Fruit fly (Drosophila melanogaster) whole organism, embryonic: ENCODE measurements around the gene Srg3.

Source experiments
- Atf-2 ChIP-seq: fragments of 200-800 bp; sonication (Bioruptor generic); optimal IDR thresholded peaks from 2 replicates; lab custom pipeline; 2016; ENCODE audit warnings: missing biosample characterization, missing genetic modification characterization
- Bteb2 ChIP-seq: fragments of 200-800 bp; sonication (Bioruptor generic); optimal IDR thresholded peaks from 2 replicates; lab custom pipeline; 2016; ENCODE audit warnings: missing biosample characterization, missing genetic modification characterization
- CG10654 ChIP-seq: fragments of 200-800 bp; sonication (Bioruptor generic); optimal IDR thresholded peaks from 2 replicates; lab custom pipeline; 2016; ENCODE audit warnings: missing biosample characterization, missing genetic modification characterization
- CG12236 ChIP-seq: fragments of 200-800 bp; sonication (Bioruptor generic); optimal IDR thresholded peaks from 2 replicates; lab custom pipeline; 2016; ENCODE audit warnings: missing biosample characterization, missing genetic modification characterization
- CG1233 ChIP-seq: fragments of 200-800 bp; sonication (Bioruptor generic); optimal IDR thresholded peaks from 4 replicates; lab custom pipeline; 2018; ENCODE audit warnings: missing biosample characterization, mild to moderate bottlenecking, missing genetic modification characterization
- CG13296 ChIP-seq: fragments of 200-800 bp; sonication (Bioruptor generic); optimal IDR thresholded peaks from 3 replicates; lab custom pipeline; 2018; ENCODE audit warnings: missing biosample characterization, mild to moderate bottlenecking, missing genetic modification characterization
- CG15479 ChIP-seq: fragments of 200-800 bp; sonication (Bioruptor generic); optimal IDR thresholded peaks from 3 replicates; lab custom pipeline; 2019; ENCODE audit warnings: missing biosample characterization, mild to moderate bottlenecking, missing genetic modification characterization, moderate library complexity
- CG16779 ChIP-seq: fragments of 200-800 bp; sonication (Bioruptor generic); IDR thresholded peaks from 2 replicates; pipeline ENCODE4 v1.3.6; 2022; ENCODE audit warnings: missing biosample characterization, missing genetic modification characterization
- CG17385 ChIP-seq: fragments of 200-800 bp; sonication (Bioruptor generic); optimal IDR thresholded peaks from 3 replicates; lab custom pipeline; 2018; ENCODE audit warnings: missing biosample characterization, mild to moderate bottlenecking, missing genetic modification characterization
- CG1792 ChIP-seq: fragments of 200-800 bp; sonication (Bioruptor generic); optimal IDR thresholded peaks from 2 replicates; lab custom pipeline; 2016; ENCODE audit warnings: missing biosample characterization, missing genetic modification characterization
- CG1832 ChIP-seq: fragments of 200-800 bp; sonication (Bioruptor generic); optimal IDR thresholded peaks from 2 replicates; lab custom pipeline; 2017; ENCODE audit warnings: missing biosample characterization, mild to moderate bottlenecking, missing genetic modification characterization, inconsistent platforms
- CG2202 ChIP-seq: fragments of 200-800 bp; sonication (Bioruptor generic); optimal IDR thresholded peaks from 2 replicates; lab custom pipeline; 2018; ENCODE audit warnings: missing biosample characterization, mild to moderate bottlenecking, missing genetic modification characterization
- CG31365 ChIP-seq: fragments of 200-800 bp; sonication (Bioruptor generic); optimal IDR thresholded peaks from 2 replicates; lab custom pipeline; 2018; ENCODE audit warnings: missing biosample characterization, mild to moderate bottlenecking, missing genetic modification characterization
- CG32767 ChIP-seq: fragments of 200-800 bp; sonication (Bioruptor generic); IDR thresholded peaks from 2 replicates; pipeline ENCODE4 v1.3.6; 2022; ENCODE audit warnings: missing biosample characterization, missing genetic modification characterization
- CG34422 ChIP-seq: fragments of 200-800 bp; sonication (Bioruptor generic); IDR thresholded peaks from 3 replicates; pipeline ENCODE4 v1.3.6; 2022; ENCODE audit warnings: missing biosample characterization, missing genetic modification characterization
- CG4424 ChIP-seq: fragments of 200-800 bp; sonication (Bioruptor generic); optimal IDR thresholded peaks from 3 replicates; lab custom pipeline; 2016; ENCODE audit warnings: missing biosample characterization, missing genetic modification characterization
- CG6254 ChIP-seq: fragments of 200-800 bp; sonication (Bioruptor generic); optimal IDR thresholded peaks from 3 replicates; lab custom pipeline; 2017; ENCODE audit warnings: mild to moderate bottlenecking, missing biosample characterization, missing genetic modification reagents, missing genetic modification characterization
- CG6689 ChIP-seq: fragments of 200-800 bp; sonication (Bioruptor generic); IDR thresholded peaks from 2 replicates; pipeline ENCODE4 v1.3.6; 2022; ENCODE audit warnings: missing biosample characterization, missing genetic modification characterization
- CrebB ChIP-seq: fragments of 200-800 bp; sonication (Bioruptor generic); optimal IDR thresholded peaks from 3 replicates; lab custom pipeline; 2018; ENCODE audit warnings: missing biosample characterization, mild to moderate bottlenecking, missing genetic modification characterization
- Kr ChIP-seq: fragments of 200-800 bp; sonication (Bioruptor generic); optimal IDR thresholded peaks from 2 replicates; lab custom pipeline; 2017; ENCODE audit warnings: missing biosample characterization, mild to moderate bottlenecking, missing genetic modification characterization
- Max ChIP-seq: fragments of 200-800 bp; sonication (Bioruptor generic); optimal IDR thresholded peaks from 2 replicates; lab custom pipeline; 2016; ENCODE audit warnings: missing biosample characterization, mild to moderate bottlenecking, missing genetic modification characterization
- Meics ChIP-seq: fragments of 200-800 bp; sonication (Bioruptor generic); optimal IDR thresholded peaks from 2 replicates; lab custom pipeline; 2017; ENCODE audit warnings: missing biosample characterization, mild to moderate bottlenecking, missing genetic modification characterization
- NC2β ChIP-seq: fragments of 200-800 bp; sonication (Bioruptor generic); optimal IDR thresholded peaks from 2 replicates; lab custom pipeline; 2016; ENCODE audit warnings: missing biosample characterization, missing genetic modification characterization
- NK7.1 ChIP-seq: fragments of 200-800 bp; sonication (Bioruptor generic); optimal IDR thresholded peaks from 3 replicates; lab custom pipeline; 2016; ENCODE audit warnings: missing biosample characterization, missing genetic modification characterization
- NfI ChIP-seq: fragments of 200-800 bp; sonication (Bioruptor generic); optimal IDR thresholded peaks from 3 replicates; lab custom pipeline; 2018; ENCODE audit warnings: missing biosample characterization, mild to moderate bottlenecking, missing genetic modification characterization, moderate library complexity
- Opbp ChIP-seq: fragments of 200-800 bp; sonication (Bioruptor generic); IDR thresholded peaks from 3 replicates; pipeline ENCODE4 v1.3.6; 2022; ENCODE audit warnings: missing biosample characterization, missing genetic modification characterization; ENCODE audit not compliant: partially characterized antibody
- Rfx ChIP-seq: fragments of 200-800 bp; sonication (Bioruptor generic); IDR thresholded peaks from 2 replicates; pipeline ENCODE4 v1.3.6; 2022; ENCODE audit warnings: missing biosample characterization, missing genetic modification characterization
- Trl ChIP-seq, 3 experiments: fragments of >200 bp in 2 of 3; fragments of 200-800 bp in 1 of 3; sonication (Bioruptor generic) in 1 of 3; optimal IDR thresholded peaks; 2 replicates in 1 of 3; 3 replicates in 2 of 3; lab custom pipeline; 2016 to 2017; ENCODE audit warnings: missing biosample characterization in 1 of 3, missing genetic modification characterization in 1 of 3
- Xrp1 ChIP-seq: fragments of 200-800 bp; sonication (Bioruptor generic); IDR thresholded peaks from 2 replicates; pipeline ENCODE4 v1.3.6; 2022; ENCODE audit warnings: missing biosample characterization, missing genetic modification characterization
- ato ChIP-seq: fragments of 200-800 bp; sonication (Bioruptor generic); IDR thresholded peaks from 2 replicates; pipeline ENCODE4 v1.3.6; 2022; ENCODE audit warnings: missing biosample characterization, missing genetic modification characterization; ENCODE audit not compliant: partially characterized antibody
- bigmax ChIP-seq: fragments of 200-800 bp; sonication (Bioruptor generic); optimal IDR thresholded peaks from 2 replicates; lab custom pipeline; 2018; ENCODE audit warnings: missing biosample characterization, mild to moderate bottlenecking, missing genetic modification characterization
- chn ChIP-seq: fragments of 200-800 bp; sonication (Bioruptor generic); optimal IDR thresholded peaks from 2 replicates; lab custom pipeline; 2016; ENCODE audit warnings: missing biosample characterization, missing genetic modification characterization
- crol ChIP-seq: fragments of 200-800 bp; sonication (Bioruptor generic); IDR thresholded peaks from 2 replicates; pipeline ENCODE4 v1.3.6; 2022; ENCODE audit warnings: missing biosample characterization, missing genetic modification characterization
- fd102C ChIP-seq: fragments of 200-800 bp; sonication (Bioruptor generic); optimal IDR thresholded peaks from 2 replicates; lab custom pipeline; 2018; ENCODE audit warnings: missing biosample characterization, mild to moderate bottlenecking, missing genetic modification characterization, moderate library complexity
- fd96Cb ChIP-seq: fragments of 200-800 bp; sonication (Bioruptor generic); optimal IDR thresholded peaks from 2 replicates; lab custom pipeline; 2018; ENCODE audit warnings: missing biosample characterization, mild to moderate bottlenecking, missing genetic modification characterization, moderate library complexity
- gsb-n ChIP-seq: fragments of 200-800 bp; sonication (Bioruptor generic); optimal IDR thresholded peaks from 3 replicates; lab custom pipeline; 2018; ENCODE audit warnings: missing biosample characterization, mild to moderate bottlenecking, missing genetic modification characterization
- kah ChIP-seq: fragments of 200-800 bp; sonication (Bioruptor generic); optimal IDR thresholded peaks from 2 replicates; lab custom pipeline; 2018; ENCODE audit warnings: missing biosample characterization, mild to moderate bottlenecking, missing genetic modification characterization
- lab ChIP-seq: fragments of 200-800 bp; sonication (Bioruptor generic); optimal IDR thresholded peaks from 3 replicates; lab custom pipeline; 2017; ENCODE audit warnings: missing biosample characterization, missing genetic modification characterization, mild to moderate bottlenecking, moderate library complexity, missing genetic modification reagents
- lilli ChIP-seq: fragments of 200-800 bp; sonication (Bioruptor generic); optimal IDR thresholded peaks from 3 replicates; lab custom pipeline; 2016; ENCODE audit warnings: missing biosample characterization, missing genetic modification characterization
- lola ChIP-seq, 3 experiments: fragments of >200 bp in 2 of 3; fragments of 200-800 bp in 1 of 3; sonication (Bioruptor generic) in 1 of 3; optimal IDR thresholded peaks; 2 replicates each; lab custom pipeline; 2017 to 2019; ENCODE audit warnings: missing biosample characterization in 3 of 3, missing genetic modification characterization in 3 of 3, mild to moderate bottlenecking in 1 of 3, moderate library complexity in 1 of 3
- org-1 ChIP-seq: fragments of 200-800 bp; sonication (Bioruptor generic); optimal IDR thresholded peaks from 2 replicates; lab custom pipeline; 2017; ENCODE audit warnings: missing biosample characterization, missing genetic modification characterization
- pan ChIP-seq, 4 experiments: fragments of >200 bp in 3 of 4; fragments of 200-800 bp in 1 of 4; sonication (Bioruptor generic) in 1 of 4; optimal IDR thresholded peaks in 3 of 4; IDR thresholded peaks in 1 of 4; 2 replicates each; pipeline versions ENCODE4 v1.3.6 to Lab custom; 2017 to 2022; ENCODE audit warnings: missing biosample characterization in 2 of 4, missing genetic modification characterization in 2 of 4, mixed read lengths in 1 of 4
- pfk ChIP-seq: fragments of 200-800 bp; sonication (Bioruptor generic); optimal IDR thresholded peaks from 2 replicates; lab custom pipeline; 2018; ENCODE audit warnings: missing biosample characterization, mild to moderate bottlenecking, missing genetic modification characterization, moderate library complexity
- sisA ChIP-seq: fragments of 200-800 bp; sonication (Bioruptor generic); IDR thresholded peaks from 2 replicates; pipeline ENCODE4 v1.3.6; 2022; ENCODE audit warnings: missing biosample characterization, missing genetic modification characterization
- sob ChIP-seq: fragments of 200-800 bp; sonication (Bioruptor generic); IDR thresholded peaks from 2 replicates; pipeline ENCODE4 v1.3.6; 2022; ENCODE audit warnings: missing biosample characterization, missing genetic modification characterization
- tin ChIP-seq: fragments of 200-800 bp; sonication (Bioruptor generic); optimal IDR thresholded peaks from 3 replicates; lab custom pipeline; 2016; ENCODE audit warnings: missing biosample characterization, missing genetic modification characterization
- tio ChIP-seq: fragments of 200-800 bp; sonication (Bioruptor generic); optimal IDR thresholded peaks from 2 replicates; lab custom pipeline; 2017; ENCODE audit warnings: missing biosample characterization, missing genetic modification characterization, inconsistent platforms
- toy ChIP-seq: fragments of 200-800 bp; sonication (Bioruptor generic); IDR thresholded peaks from 2 replicates; pipeline ENCODE4 v1.3.6; 2022; ENCODE audit warnings: missing biosample characterization, missing genetic modification characterization
- ttk ChIP-seq: fragments of 200-800 bp; sonication (Bioruptor generic); IDR thresholded peaks from 2 replicates; pipeline ENCODE4 v2.1.2; 2022; ENCODE audit warnings: missing biosample characterization, missing genetic modification characterization
- unc-4 ChIP-seq: fragments of 200-800 bp; sonication (Bioruptor generic); IDR thresholded peaks from 2 replicates; pipeline ENCODE4 v1.3.6; 2022; ENCODE audit warnings: missing biosample characterization, missing genetic modification characterization; ENCODE audit not compliant: partially characterized antibody

Srg3 gene

DNA sequence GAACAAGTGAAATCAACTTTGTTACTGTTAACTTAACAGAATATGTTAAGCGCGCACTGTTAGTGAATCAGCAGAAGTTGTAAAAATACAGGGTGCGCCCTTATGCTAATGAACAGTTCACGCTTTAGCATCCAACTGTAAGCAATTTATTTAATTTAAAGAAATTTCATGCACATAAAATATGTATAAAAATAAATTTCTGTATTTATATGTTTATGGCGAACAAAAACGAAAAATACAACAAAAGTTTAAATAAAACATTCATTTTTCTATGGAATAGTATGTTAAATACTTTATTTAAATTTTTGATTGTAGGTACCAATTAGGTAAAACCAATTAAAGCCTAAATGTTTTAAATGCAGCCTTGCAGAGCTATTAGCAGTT lies 18.5 kb upstream of the Srg3 start (continued):
- no peak for TF ChIP-seq Kr (GFP tag; lab: Kevin White, UChicago)
- TF ChIP-seq tin (GFP tag; lab: Kevin White, UChicago) = no peak
- no peak for TF ChIP-seq Bteb2 (GFP tag; lab: Kevin White, UChicago)
- TF ChIP-seq Meics (GFP tag; lab: Kevin White, UChicago) = peak; percentile 59
- TF ChIP-seq CG1832 (GFP tag; lab: Kevin White, UChicago) = no peak
- no peak for TF ChIP-seq CG10654 (GFP tag; lab: Kevin White, UChicago)
- TF ChIP-seq chn (GFP tag; lab: Kevin White, UChicago) = no peak
- TF ChIP-seq CG16779 (GFP tag; lab: Robert Waterston, UW) = no peak
- no peak for TF ChIP-seq CG15479 (GFP tag; lab: Kevin White, UChicago)
- no peak for TF ChIP-seq ato
- TF ChIP-seq lab (GFP tag; lab: Kevin White, UChicago) = peak; percentile 38
- TF ChIP-seq fd96Cb (tag; lab: Kevin White, UChicago) = no peak
- no peak for TF ChIP-seq Opbp
- TF ChIP-seq Atf-2 (GFP tag; lab: Kevin White, UChicago) = no peak
- peak; percentile 42 for TF ChIP-seq CG13296 (GFP tag; lab: Kevin White, UChicago)
- no peak for TF ChIP-seq toy (GFP tag; lab: Robert Waterston, UW)
- no peak for TF ChIP-seq fd102C (GFP tag; lab: Kevin White, UChicago)
- TF ChIP-seq CG6689 (GFP tag; lab: Robert Waterston, UW) = no peak
- TF ChIP-seq CG12236 = no peak
- TF ChIP-seq gsb-n = peak; percentile 45
- TF ChIP-seq CG6254 (GFP tag; lab: Kevin White, UChicago) = peak; percentile 1
- no peak for TF ChIP-seq crol
- TF ChIP-seq Rfx = peak; percentile 50; the same call in 1 of the 2 replicates
- no peak for TF ChIP-seq CG1792 (GFP tag; lab: Kevin White, UChicago)
- peak; percentile 10 for TF ChIP-seq NfI (GFP tag; lab: Kevin White, UChicago)
- TF ChIP-seq CrebB (tag; lab: Kevin White, UChicago) = peak; percentile 21
- TF ChIP-seq unc-4 (GFP tag; lab: Robert Waterston, UW) = no peak
- TF ChIP-seq sob (GFP tag; lab: Robert Waterston, UW) = no peak
- TF ChIP-seq tio = no peak
- TF ChIP-seq CG32767 (GFP tag; lab: Robert Waterston, UW) = no peak
- TF ChIP-seq Trl (optimal IDR thresholded peaks at IDR 0.05; lab: Kevin White, UChicago) = no peak
- no peak for TF ChIP-seq Trl (GFP tag; optimal IDR thresholded peaks at IDR 0.05; lab: Kevin White, UChicago)
- peak; percentile 23 for TF ChIP-seq kah (GFP tag; lab: Kevin White, UChicago)
- peak; percentile 43 for TF ChIP-seq CG17385 (GFP tag; lab: Kevin White, UChicago)
- TF ChIP-seq CG31365 (tag; lab: Kevin White, UChicago) = no peak
- TF ChIP-seq NK7.1 (GFP tag; lab: Kevin White, UChicago) = no peak
- no peak for TF ChIP-seq lilli (GFP tag; lab: Kevin White, UChicago)
- no peak for TF ChIP-seq bigmax
- peak in 1 of 3 experiments; percentile 7 for TF ChIP-seq lola (GFP tag; optimal IDR thresholded peaks at IDR 0.05; lab: Kevin White, UChicago)
- peak; percentile 4 for TF ChIP-seq Max (GFP tag; lab: Kevin White, UChicago)
- TF ChIP-seq CG1233 (GFP tag; lab: Kevin White, UChicago) = no peak
- no peak for TF ChIP-seq org-1 (GFP tag; lab: Kevin White, UChicago)
- peak; percentile 17 for TF ChIP-seq CG4424
- TF ChIP-seq pfk = no peak
- no peak; the same call in 2 of the 3 replicates for TF ChIP-seq CG34422 (GFP tag; lab: Robert Waterston, UW)
- TF ChIP-seq ttk (GFP tag; lab: Robert Waterston, UW) = no peak
- TF ChIP-seq NC2β (GFP tag; lab: Kevin White, UChicago) = no peak
- no peak for TF ChIP-seq pan (optimal IDR thresholded peaks at IDR 0.05; lab: Kevin White, UChicago)
- peak in 1 of 2 experiments; percentile 53 for TF ChIP-seq pan (GFP tag; optimal IDR thresholded peaks at IDR 0.05 in 1 of 2, IDR thresholded peaks at IDR 0.05 in 1 of 2)
- TF ChIP-seq CG2202 (tag; lab: Kevin White, UChicago) = no peak
- TF ChIP-seq sisA (GFP tag; lab: Robert Waterston, UW) = no peak
- 0 out of 2 replicates have a peak, but pooled peaks have one; percentile 21 for TF ChIP-seq Xrp1 (GFP tag; lab: Robert Waterston, UW)
